Worm (Caenorhabditis elegans) whole organism, L1 larva: ENCODE measurements around the gene ceh-36.

ENCODE experiments used
- C04F5.9 ChIP-seq: sonication (generic microtip); optimal IDR thresholded peaks from 2 replicates; lab custom pipeline; 2016; ENCODE audit warnings: missing genetic modification characterization, missing compliant biosample characterization
- C34B4.2 ChIP-seq: sonication (generic microtip); optimal IDR thresholded peaks from 2 replicates; lab custom pipeline; 2017; ENCODE audit warnings: mild to moderate bottlenecking, missing genetic modification characterization, missing compliant biosample characterization
- F16B12.6 ChIP-seq: fragments of 150-350 bp; optimal IDR thresholded peaks from 2 replicates; lab custom pipeline; 2014; ENCODE audit warnings: missing biosample characterization, missing genetic modification characterization
- Y116A8C.19 ChIP-seq: sonication (generic microtip); optimal IDR thresholded peaks from 2 replicates; lab custom pipeline; 2016; ENCODE audit warnings: missing compliant biosample characterization, missing genetic modification characterization, borderline replicate concordance
- ama-1 ChIP-seq: fragments of 150-350 bp; optimal IDR thresholded peaks from 2 replicates; lab custom pipeline; 2014
- ceh-63 ChIP-seq: fragments of 200-800 bp; sonication (Bioruptor generic); optimal IDR thresholded peaks from 2 replicates; lab custom pipeline; 2018; ENCODE audit warnings: mild to moderate bottlenecking, missing genetic modification characterization, missing compliant biosample characterization
- ceh-88 ChIP-seq: fragments of 200-800 bp; sonication (Bioruptor generic); IDR thresholded peaks from 2 replicates; pipeline ENCODE4 v1.3.6; 2022; ENCODE audit warnings: missing genetic modification characterization, missing compliant biosample characterization
- ceh-90 ChIP-seq: sonication (generic microtip); optimal IDR thresholded peaks from 2 replicates; lab custom pipeline; 2016; ENCODE audit warnings: missing genetic modification characterization, missing compliant biosample characterization
- ces-1 ChIP-seq: fragments of 150-350 bp; optimal IDR thresholded peaks from 2 replicates; lab custom pipeline; 2014; ENCODE audit warnings: missing biosample characterization, missing genetic modification reagents, missing genetic modification characterization
- dpl-1 ChIP-seq, 3 experiments: fragments of 150-350 bp in 2 of 3; sonication (generic microtip) in 1 of 3; optimal IDR thresholded peaks; 2 replicates each; lab custom pipeline; 2014 to 2017; ENCODE audit warnings: missing biosample characterization in 3 of 3, missing genetic modification characterization in 3 of 3, missing genetic modification reagents in 3 of 3
- dsc-1 ChIP-seq: sonication (generic microtip); optimal IDR thresholded peaks from 2 replicates; lab custom pipeline; 2016; ENCODE audit warnings: mild to moderate bottlenecking, missing genetic modification characterization, missing compliant biosample characterization
- efl-1 ChIP-seq, 4 experiments: fragments of 150-350 bp; optimal IDR thresholded peaks in 3 of 4; peaks in 1 of 4; 1 replicate in 1 of 4; 2 replicates in 3 of 4; lab custom pipeline; 2014; ENCODE audit warnings: missing biosample characterization in 2 of 4, missing genetic modification characterization in 2 of 4, missing genetic modification reagents in 2 of 4
- egl-13 ChIP-seq: sonication (generic microtip); optimal IDR thresholded peaks from 2 replicates; lab custom pipeline; 2016; ENCODE audit warnings: missing genotype, missing genetic modification reagents, missing genetic modification characterization, missing compliant biosample characterization
- elt-3 ChIP-seq, 6 experiments: fragments of 150-350 bp in 1 of 6; sonication (generic microtip); optimal IDR thresholded peaks; 2 replicates each; lab custom pipeline; 2017 to 2018; ENCODE audit warnings: missing biosample characterization in 6 of 6, missing genetic modification characterization in 6 of 6, inconsistent platforms in 1 of 6
- fkh-10 ChIP-seq: sonication (generic microtip); optimal IDR thresholded peaks from 2 replicates; lab custom pipeline; 2017; ENCODE audit warnings: missing biosample characterization, missing genetic modification reagents, missing genetic modification characterization
- fkh-8 ChIP-seq: sonication (generic microtip); optimal IDR thresholded peaks from 2 replicates; lab custom pipeline; 2016; ENCODE audit warnings: mild to moderate bottlenecking, missing genetic modification characterization, missing compliant biosample characterization
- fos-1 ChIP-seq: fragments of 150-350 bp; optimal IDR thresholded peaks from 2 replicates; lab custom pipeline; 2014; ENCODE audit warnings: missing biosample characterization, missing genetic modification characterization
- grh-1 ChIP-seq: fragments of 200-800 bp; sonication (Bioruptor generic); IDR thresholded peaks from 2 replicates; pipeline ENCODE4 v1.3.6; 2022; ENCODE audit warnings: missing genetic modification reagents, missing genetic modification characterization, missing compliant biosample characterization
- hlh-17 ChIP-seq: fragments of 200-800 bp; sonication (Bioruptor generic); optimal IDR thresholded peaks from 2 replicates; lab custom pipeline; 2018; ENCODE audit warnings: missing genetic modification characterization, mild to moderate bottlenecking, missing compliant biosample characterization, moderate library complexity, borderline replicate concordance
- hlh-4 ChIP-seq: sonication (generic microtip); optimal IDR thresholded peaks from 2 replicates; lab custom pipeline; 2016; ENCODE audit warnings: mild to moderate bottlenecking, missing genetic modification characterization, missing compliant biosample characterization
- hpl-2 ChIP-seq: fragments of 150-350 bp; optimal IDR thresholded peaks from 2 replicates; lab custom pipeline; 2014; ENCODE audit warnings: missing biosample characterization, missing genetic modification reagents, missing genetic modification characterization
- isw-1 ChIP-seq: fragments of 200-800 bp; sonication (Bioruptor generic); IDR thresholded peaks from 2 replicates; pipeline ENCODE4 v1.3.6; 2022; ENCODE audit warnings: missing genetic modification characterization, missing compliant biosample characterization
- jun-1 ChIP-seq: fragments of 150-350 bp; optimal IDR thresholded peaks from 2 replicates; lab custom pipeline; 2014; ENCODE audit warnings: missing biosample characterization, missing genetic modification reagents, missing genetic modification characterization
- lin-13 ChIP-seq: fragments of 150-350 bp; optimal IDR thresholded peaks from 2 replicates; lab custom pipeline; 2014; ENCODE audit warnings: missing biosample characterization, missing genetic modification reagents, missing genetic modification characterization
- lin-14 ChIP-seq: fragments of 200-800 bp; sonication (Bioruptor generic); optimal IDR thresholded peaks from 2 replicates; lab custom pipeline; 2018; ENCODE audit warnings: mild to moderate bottlenecking, missing genetic modification characterization, moderate library complexity, missing compliant biosample characterization
- lin-15B ChIP-seq: fragments of 150-350 bp; sonication (generic microtip); optimal IDR thresholded peaks from 3 replicates; lab custom pipeline; 2014; ENCODE audit warnings: missing biosample characterization, missing genetic modification characterization
- lsy-2 ChIP-seq, 2 experiments: fragments of 150-350 bp; optimal IDR thresholded peaks; 2 replicates each; lab custom pipeline; 2014; ENCODE audit warnings: missing biosample characterization in 2 of 2, missing genetic modification characterization in 2 of 2
- mef-2 ChIP-seq: fragments of 150-350 bp; optimal IDR thresholded peaks from 2 replicates; lab custom pipeline; 2014; ENCODE audit warnings: missing biosample characterization, missing genetic modification characterization
- nhr-11 ChIP-seq: fragments of 150-350 bp; optimal IDR thresholded peaks from 2 replicates; lab custom pipeline; 2014; ENCODE audit warnings: missing biosample characterization, missing genetic modification characterization
- nhr-12 ChIP-seq: sonication (generic microtip); optimal IDR thresholded peaks from 2 replicates; lab custom pipeline; 2017; ENCODE audit warnings: missing biosample characterization, missing genetic modification characterization
- nhr-20 ChIP-seq: sonication (generic microtip); optimal IDR thresholded peaks from 2 replicates; lab custom pipeline; 2016; ENCODE audit warnings: mild to moderate bottlenecking, missing genetic modification characterization, missing compliant biosample characterization
- nhr-237 ChIP-seq: fragments of 150-350 bp; optimal IDR thresholded peaks from 2 replicates; lab custom pipeline; 2014; ENCODE audit warnings: missing biosample characterization, missing genetic modification characterization
- nhr-28 ChIP-seq: fragments of 150-350 bp; optimal IDR thresholded peaks from 2 replicates; lab custom pipeline; 2014; ENCODE audit warnings: missing biosample characterization, missing genetic modification characterization
- nhr-71 ChIP-seq: sonication (generic microtip); optimal IDR thresholded peaks from 2 replicates; lab custom pipeline; 2016; ENCODE audit warnings: mild to moderate bottlenecking, missing genetic modification characterization, moderate library complexity, missing compliant biosample characterization
- nhr-77 ChIP-seq: fragments of 150-350 bp; optimal IDR thresholded peaks from 2 replicates; lab custom pipeline; 2014; ENCODE audit warnings: missing biosample characterization, missing genetic modification characterization
- nhr-84 ChIP-seq: sonication (generic microtip); optimal IDR thresholded peaks from 2 replicates; lab custom pipeline; 2017; ENCODE audit warnings: missing biosample characterization, missing genetic modification characterization
- nhr-85 ChIP-seq: sonication (generic microtip); peaks from one replicate; lab custom pipeline; 2016; ENCODE audit warnings: missing genetic modification characterization, inconsistent platforms, missing compliant biosample characterization
- nhr-90 ChIP-seq: sonication (generic microtip); optimal IDR thresholded peaks from 2 replicates; lab custom pipeline; 2016; ENCODE audit warnings: mild to moderate bottlenecking, missing genetic modification characterization, missing compliant biosample characterization; ENCODE audit not compliant: poor library complexity
- rnt-1 ChIP-seq: sonication (generic microtip); optimal IDR thresholded peaks from 2 replicates; lab custom pipeline; 2016; ENCODE audit warnings: mild to moderate bottlenecking, missing genetic modification characterization, moderate library complexity, missing compliant biosample characterization
- snpc-4 ChIP-seq: fragments of 150-350 bp; optimal IDR thresholded peaks from 2 replicates; lab custom pipeline; 2014; ENCODE audit warnings: missing biosample characterization, missing genetic modification characterization
- snu-23 ChIP-seq: sonication (generic microtip); optimal IDR thresholded peaks from 2 replicates; lab custom pipeline; 2016; ENCODE audit warnings: missing genetic modification characterization, missing compliant biosample characterization
- sup-37 ChIP-seq: fragments of 200-800 bp; sonication (Bioruptor generic); optimal IDR thresholded peaks from 2 replicates; lab custom pipeline; 2018; ENCODE audit warnings: mild to moderate bottlenecking, missing genetic modification characterization, missing compliant biosample characterization
- tlp-1 ChIP-seq: fragments of 150-350 bp; optimal IDR thresholded peaks from 2 replicates; lab custom pipeline; 2014; ENCODE audit warnings: missing biosample characterization, missing genetic modification characterization
- unc-130 ChIP-seq: fragments of 150-350 bp; optimal IDR thresholded peaks from 2 replicates; lab custom pipeline; 2017; ENCODE audit warnings: missing biosample characterization, missing genetic modification characterization, inconsistent platforms
- unc-30 ChIP-seq: sonication (generic microtip); optimal IDR thresholded peaks from 2 replicates; lab custom pipeline; 2017; ENCODE audit warnings: missing biosample characterization, missing genetic modification characterization
- unc-86 ChIP-seq: sonication (generic microtip); optimal IDR thresholded peaks from 2 replicates; lab custom pipeline; 2016; ENCODE audit warnings: missing genetic modification characterization, missing compliant biosample characterization
- unc-98 ChIP-seq: fragments of 200-800 bp; sonication (Bioruptor generic); IDR thresholded peaks from 2 replicates; pipeline ENCODE4 v1.3.6; 2022; ENCODE audit warnings: missing genetic modification characterization, missing compliant biosample characterization
- xbp-1 ChIP-seq: sonication (generic microtip); optimal IDR thresholded peaks from 2 replicates; lab custom pipeline; 2016; ENCODE audit warnings: missing genetic modification characterization, missing compliant biosample characterization
- zag-1 ChIP-seq: fragments of 150-350 bp; optimal IDR thresholded peaks from 2 replicates; lab custom pipeline; 2014; ENCODE audit warnings: missing biosample characterization, missing genetic modification characterization
- zip-4 ChIP-seq: fragments of 200-800 bp; sonication (Bioruptor generic); optimal IDR thresholded peaks from 2 replicates; lab custom pipeline; 2018; ENCODE audit warnings: mild to moderate bottlenecking, missing genetic modification characterization, moderate library complexity, missing compliant biosample characterization
- ztf-4 ChIP-seq: fragments of 150-350 bp; optimal IDR thresholded peaks from 2 replicates; lab custom pipeline; 2014; ENCODE audit warnings: missing biosample characterization, missing genetic modification characterization

ceh-36 gene

ce11 chrX:14175740-14176139, 10.6 kb downstream of the ceh-36 start, which contains the start of gene C37E2.2:
Gene C37E2.2, plus strand, starts transcription at chrX:14176040.
- no peak for TF ChIP-seq zag-1 (tag; lab: Kevin White, UChicago)
- no peak for TF ChIP-seq zip-4
- TF ChIP-seq ceh-63 (GFP tag; lab: Kevin White, UChicago) = no peak
- no peak for TF ChIP-seq fkh-8 (tag; lab: Kevin White, UChicago)
- TF ChIP-seq unc-86 = no peak
- no peak for TF ChIP-seq lin-14 (GFP tag; lab: Kevin White, UChicago)
- no peak for TF ChIP-seq unc-130 (tag; lab: Kevin White, UChicago)
- TF ChIP-seq unc-30 (tag; lab: Kevin White, UChicago) = no peak
- TF ChIP-seq efl-1 (optimal IDR thresholded peaks at IDR 0.05; lab: Kevin White, UChicago) = no peak
- TF ChIP-seq efl-1 (GFP tag; optimal IDR thresholded peaks at IDR 0.05 in 1 of 2; lab: Kevin White, UChicago) = no peak
- no peak for TF ChIP-seq C34B4.2 (tag; lab: Kevin White, UChicago)
- no peak for TF ChIP-seq nhr-237
- no peak for TF ChIP-seq nhr-77 (tag; lab: Kevin White, UChicago)
- no peak for TF ChIP-seq isw-1 (GFP tag; lab: Robert Waterston, UW)
- no peak for TF ChIP-seq nhr-28 (tag; lab: Kevin White, UChicago)
- no peak for TF ChIP-seq nhr-85 (tag; lab: Kevin White, UChicago)
- TF ChIP-seq unc-98 = no peak
- TF ChIP-seq Y116A8C.19 = no peak

DNA sequence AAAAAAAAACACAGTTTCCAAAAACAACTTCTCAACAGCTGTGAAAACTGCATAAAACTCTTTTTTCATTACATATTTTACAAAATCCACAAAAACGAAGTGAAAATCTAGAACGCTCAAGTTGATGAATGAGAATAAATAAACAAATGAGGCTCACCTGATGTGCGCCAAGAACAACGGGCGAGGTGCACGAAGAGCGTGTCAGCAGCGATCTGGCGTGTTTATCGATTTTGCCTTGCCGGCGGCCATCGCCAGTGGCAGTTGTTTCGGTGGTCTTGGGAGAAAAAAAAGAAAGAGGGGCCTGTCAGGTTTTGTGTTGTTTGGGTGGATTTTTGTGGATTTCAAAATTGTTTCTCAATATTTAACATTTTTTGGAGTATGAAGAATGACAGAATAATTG, 12.5 kb downstream of the ceh-36 start, which contains the start of gene idhb-1:
Gene idhb-1 (minus strand): TSS at position 214 of the 400 bp plus-strand sequence.
- peak in 2 of 6 experiments; percentile 28 to 44 for TF ChIP-seq elt-3 (tag; optimal IDR thresholded peaks at IDR 0.05; lab: Kevin White, UChicago)
- peak; percentile 75 for TF ChIP-seq nhr-85 (tag; lab: Kevin White, UChicago)
- no peak for TF ChIP-seq tlp-1 (tag; lab: Kevin White, UChicago)
- TF ChIP-seq nhr-20 (tag; lab: Kevin White, UChicago) = peak; percentile 85
- no peak for TF ChIP-seq hlh-17 (GFP tag; lab: Kevin White, UChicago)
- TF ChIP-seq dpl-1 (GFP tag; optimal IDR thresholded peaks at IDR 0.05; lab: Kevin White, UChicago) = peak; percentile 50 to 70 (median 70)
- no peak for TF ChIP-seq nhr-84 (tag; lab: Kevin White, UChicago)
- peak; percentile 60 for TF ChIP-seq egl-13 (tag; lab: Kevin White, UChicago)
- peak; percentile 37 for TF ChIP-seq fos-1 (tag; lab: Kevin White, UChicago)
- TF ChIP-seq snu-23 (GFP tag; lab: Kevin White, UChicago) = peak; percentile 83
- TF ChIP-seq dsc-1 (tag; lab: Kevin White, UChicago) = peak; percentile 80
- TF ChIP-seq unc-98 = no peak
- TF ChIP-seq lin-15B (tag; lab: Kevin White, UChicago) = no peak
- TF ChIP-seq unc-86 = peak; percentile 64
- TF ChIP-seq ceh-90 = no peak
- peak; percentile 74 for TF ChIP-seq nhr-90 (tag; lab: Kevin White, UChicago)
- peak; percentile 69 for TF ChIP-seq lin-13 (GFP tag; lab: Kevin White, UChicago)
- peak; percentile 40 for TF ChIP-seq jun-1
- peak; percentile 62 for TF ChIP-seq snpc-4
- peak; percentile 57 for TF ChIP-seq nhr-77 (tag; lab: Kevin White, UChicago)
- no peak for TF ChIP-seq ceh-88 (GFP tag; lab: Robert Waterston, UW)
- peak; percentile 60 for TF ChIP-seq xbp-1 (tag; lab: Kevin White, UChicago)
- TF ChIP-seq unc-130 (tag; lab: Kevin White, UChicago) = peak; percentile 51
- TF ChIP-seq C04F5.9 = no peak
- no peak for TF ChIP-seq ztf-4 (tag; lab: Kevin White, UChicago)
- TF ChIP-seq hlh-4 = no peak
- peak; percentile 47 for TF ChIP-seq hpl-2 (GFP tag; lab: Kevin White, UChicago)
- peak; percentile 8 for TF ChIP-seq sup-37 (GFP tag; lab: Kevin White, UChicago)
- TF ChIP-seq grh-1 (GFP tag; lab: Robert Waterston, UW) = 0 out of 2 replicates have a peak, but pooled peaks have one; percentile 45
- peak; percentile 36 for TF ChIP-seq F16B12.6
- no peak for TF ChIP-seq mef-2 (tag; lab: Kevin White, UChicago)
- TF ChIP-seq ces-1 (GFP tag; lab: Kevin White, UChicago) = no peak
- TF ChIP-seq rnt-1 = peak; percentile 93
- TF ChIP-seq efl-1 (optimal IDR thresholded peaks at IDR 0.05; lab: Kevin White, UChicago) = peak; percentile 61 to 65
- peak; percentile 56 to 96 for TF ChIP-seq efl-1 (GFP tag; optimal IDR thresholded peaks at IDR 0.05 in 1 of 2; lab: Kevin White, UChicago)
- TF ChIP-seq nhr-12 (tag; lab: Kevin White, UChicago) = no peak
- TF ChIP-seq ama-1 (lab: Kevin White, UChicago) = no peak
- TF ChIP-seq nhr-11 (tag; lab: Kevin White, UChicago) = no peak
- no peak for TF ChIP-seq nhr-237
- TF ChIP-seq fkh-10 (GFP tag; lab: Kevin White, UChicago) = peak; percentile 31
- TF ChIP-seq lsy-2 (tag; optimal IDR thresholded peaks at IDR 0.05; lab: Kevin White, UChicago) = peak; percentile 81
- peak; percentile 89 for TF ChIP-seq nhr-71
- TF ChIP-seq lin-14 (GFP tag; lab: Kevin White, UChicago) = peak; percentile 89
